Worm (Caenorhabditis elegans): ENCODE data around the gene Y38A10A.11.

Y38A10A.11 gene

ce11 chrV:6103429-6103828, at the start of gene Y38A10A.11:
Y38A10A.11 (minus strand) TSS chrV:6103529.
- TF ChIP-seq blmp-1 (tag; optimal IDR thresholded peaks at IDR 0.05) = no peak
- no peak for TF ChIP-seq sptf-1 (tag; optimal IDR thresholded peaks at IDR 0.05)
- TF ChIP-seq unc-39 (tag; optimal IDR thresholded peaks at IDR 0.05) = no peak
- no peak for TF ChIP-seq lin-13 (tag; optimal IDR thresholded peaks at IDR 0.05)
- TF ChIP-seq flh-1 (GFP tag; optimal IDR thresholded peaks at IDR 0.05) = no peak
- no peak for TF ChIP-seq ceh-43 (GFP tag; optimal IDR thresholded peaks at IDR 0.05)
- no peak for TF ChIP-seq unc-120 (tag; optimal IDR thresholded peaks at IDR 0.05; ENCODE audit: poor library complexity, severe bottlenecking)
- TF ChIP-seq cnd-1 (tag; optimal IDR thresholded peaks at IDR 0.05) = no peak
- TF ChIP-seq nhr-237 (tag; optimal IDR thresholded peaks at IDR 0.05) = no peak
- TF ChIP-seq hlh-1 (tag; optimal IDR thresholded peaks at IDR 0.05) = no peak
- TF ChIP-seq ceh-83 (GFP tag; optimal IDR thresholded peaks at IDR 0.05) = no peak

ce11 chrV:6138167-6138566, 34.8 kb upstream of the Y38A10A.11 start:
- no peak for TF ChIP-seq sem-2 (GFP tag; optimal IDR thresholded peaks at IDR 0.05)
- TF ChIP-seq ces-1 (GFP tag; optimal IDR thresholded peaks at IDR 0.05) = no peak
- TF ChIP-seq snpc-4 (tag; optimal IDR thresholded peaks at IDR 0.05) = no peak
- no peak for TF ChIP-seq flh-1 (GFP tag; optimal IDR thresholded peaks at IDR 0.05)
- no peak for TF ChIP-seq pha-4 (tag; optimal IDR thresholded peaks at IDR 0.05)

ce11 chrV:6135428-6135827, 32.1 kb upstream of the Y38A10A.11 start:
- TF ChIP-seq pha-4 (tag; optimal IDR thresholded peaks at IDR 0.05) = no peak
- no peak for TF ChIP-seq sem-2 (GFP tag; optimal IDR thresholded peaks at IDR 0.05)
- TF ChIP-seq ceh-43 (GFP tag; optimal IDR thresholded peaks at IDR 0.05) = no peak
- TF ChIP-seq sptf-1 (tag; optimal IDR thresholded peaks at IDR 0.05) = no peak
- TF ChIP-seq zip-8 (tag; optimal IDR thresholded peaks at IDR 0.05) = no peak
- no peak for TF ChIP-seq nhr-2 (tag; optimal IDR thresholded peaks at IDR 0.05)
- no peak for TF ChIP-seq ham-2 (GFP tag; optimal IDR thresholded peaks at IDR 0.05)
- no peak for TF ChIP-seq lin-13 (tag; optimal IDR thresholded peaks at IDR 0.05)
- TF ChIP-seq elt-3 (tag; optimal IDR thresholded peaks at IDR 0.05) = no peak
- no peak for TF ChIP-seq ztf-11 (tag; optimal IDR thresholded peaks at IDR 0.05)
- no peak for TF ChIP-seq drap-1 (GFP tag; optimal IDR thresholded peaks at IDR 0.05)

- TF ChIP-seq ham-2 (GFP tag; optimal IDR thresholded peaks at IDR 0.05) (no peak), lsy-2 (tag; optimal IDR thresholded peaks at IDR 0.05) (no peak), hlh-1 (tag; optimal IDR thresholded peaks at IDR 0.05) (no peak), blmp-1 (tag; optimal IDR thresholded peaks at IDR 0.05) (no peak), lin-32 (GFP tag; optimal IDR thresholded peaks at IDR 0.05) (no peak), elt-1 (tag; optimal IDR thresholded peaks at IDR 0.05; ENCODE audit: borderline replicate concordance, insufficient read depth) (no peak), unc-39 (tag; optimal IDR thresholded peaks at IDR 0.05) (no peak), lin-13 (tag; optimal IDR thresholded peaks at IDR 0.05) (no peak), nhr-2 (tag; optimal IDR thresholded peaks at IDR 0.05) (no peak)
These were observed 27.8 kb upstream of the Y38A10A.11 start, which contains the start of gene exp-2 for ce11 chrV:6131100-6131499. exp-2 (plus strand) TSS chrV:6131400.

ce11 chrV:6128355-6128754, 25.0 kb upstream of the Y38A10A.11 start:
- TF ChIP-seq M03D4.4 (tag; optimal IDR thresholded peaks at IDR 0.05) = no peak
- TF ChIP-seq ztf-11 (tag; optimal IDR thresholded peaks at IDR 0.05) = no peak

- TF ChIP-seq mls-2 (tag; optimal IDR thresholded peaks at IDR 0.05) = no peak
- no peak for TF ChIP-seq bed-3 (GFP tag; optimal IDR thresholded peaks at IDR 0.05)
- TF ChIP-seq sptf-1 (tag; optimal IDR thresholded peaks at IDR 0.05) = no peak
- TF ChIP-seq ceh-83 (GFP tag; optimal IDR thresholded peaks at IDR 0.05) = no peak
- TF ChIP-seq pha-4 (tag; optimal IDR thresholded peaks at IDR 0.05) = no peak
These were observed 18.3 kb upstream of the Y38A10A.11 start for ce11 chrV:6121659-6122058.

- TF ChIP-seq drap-1 (GFP tag; optimal IDR thresholded peaks at IDR 0.05) = no peak
- TF ChIP-seq ces-1 (GFP tag; optimal IDR thresholded peaks at IDR 0.05) = no peak
- no peak for TF ChIP-seq lsy-2 (tag; optimal IDR thresholded peaks at IDR 0.05)
- TF ChIP-seq elt-3 (tag; optimal IDR thresholded peaks at IDR 0.05) = no peak
- no peak for TF ChIP-seq nhr-12 (tag; optimal IDR thresholded peaks at IDR 0.05)
- no peak for TF ChIP-seq snpc-4 (tag; optimal IDR thresholded peaks at IDR 0.05)
- TF ChIP-seq bed-3 (GFP tag; optimal IDR thresholded peaks at IDR 0.05) = no peak
- no peak for TF ChIP-seq nhr-76 (tag; optimal IDR thresholded peaks at IDR 0.05)
- no peak for TF ChIP-seq hlh-1 (tag; optimal IDR thresholded peaks at IDR 0.05)
- no peak for TF ChIP-seq ceh-39 (tag; optimal IDR thresholded peaks at IDR 0.05)
- TF ChIP-seq mab-5 (tag; optimal IDR thresholded peaks at IDR 0.05) = no peak
- TF ChIP-seq unc-120 (tag; optimal IDR thresholded peaks at IDR 0.05; ENCODE audit: poor library complexity, severe bottlenecking) = no peak
- TF ChIP-seq sem-2 (GFP tag; optimal IDR thresholded peaks at IDR 0.05) = no peak
- no peak for TF ChIP-seq pha-4 (tag; optimal IDR thresholded peaks at IDR 0.05)
- TF ChIP-seq ham-2 (GFP tag; optimal IDR thresholded peaks at IDR 0.05) = no peak
- TF ChIP-seq tbx-8 (GFP tag; optimal IDR thresholded peaks at IDR 0.05) = no peak
These were observed 17.0 kb upstream of the Y38A10A.11 start, which contains the start of gene ceh-49 for ce11 chrV:6120156-6120879. ceh-49 (minus strand) TSS chrV:6120206.
